Worm (Caenorhabditis elegans) whole organism, L4/young adult: ENCODE data around the gene F08H9.4.

ENCODE experiments used
- W03F9.2 ChIP-seq: fragments of 150-350 bp; optimal IDR thresholded peaks from 2 replicates; lab custom pipeline; 2014; ENCODE audit warnings: missing biosample characterization, missing genetic modification characterization
- dao-5 ChIP-seq: sonication (generic microtip); optimal IDR thresholded peaks from 2 replicates; lab custom pipeline; 2016; ENCODE audit warnings: missing genotype, missing genetic modification characterization, moderate library complexity, missing compliant biosample characterization
- him-1 ChIP-seq: sonication (generic microtip); optimal IDR thresholded peaks from 2 replicates; lab custom pipeline; 2016; ENCODE audit warnings: missing genotype, missing genetic modification reagents, missing genetic modification characterization, missing compliant biosample characterization

DNA sequence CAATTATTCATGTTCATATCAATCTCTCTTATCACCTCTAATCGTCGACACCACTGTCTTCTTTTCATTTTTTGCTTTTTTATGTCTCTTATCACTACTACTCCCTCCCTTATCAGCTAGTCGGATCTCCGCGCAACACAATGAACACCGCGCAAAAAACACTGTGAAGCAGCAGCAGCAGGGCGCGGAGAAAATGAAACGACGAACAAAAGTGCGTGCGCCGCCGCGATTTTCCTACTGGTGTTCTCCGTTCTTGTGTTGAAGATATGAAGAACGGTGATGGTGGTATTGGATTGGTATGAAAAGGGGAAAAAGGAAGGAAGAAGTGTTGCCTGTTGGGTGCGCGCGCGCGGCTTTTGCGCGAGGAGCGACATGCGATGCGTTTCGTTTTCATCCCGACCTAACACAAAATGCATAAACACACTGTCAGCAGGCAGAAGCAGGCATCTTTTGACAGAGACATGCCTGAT, 41.6 kb upstream of the F08H9.4 start:
- no peak for TF ChIP-seq him-1 (tag; lab: Kevin White, UChicago)
- TF ChIP-seq W03F9.2 (tag; lab: Kevin White, UChicago): no peak
- TF ChIP-seq dao-5 (tag; lab: Kevin White, UChicago): no peak
